Worm (Caenorhabditis elegans) whole organism, early embryonic: ENCODE data around the gene F49F1.15.

Experiments used
- B0310.2 ChIP-seq: sonication (generic microtip); optimal IDR thresholded peaks from 2 replicates; lab custom pipeline; 2016; ENCODE audit warnings: mild to moderate bottlenecking, missing genetic modification characterization, missing compliant biosample characterization
- F13C5.2 ChIP-seq: sonication (generic microtip); optimal IDR thresholded peaks from 2 replicates; lab custom pipeline; 2017; ENCODE audit warnings: mild to moderate bottlenecking, missing genetic modification characterization, inconsistent platforms, missing compliant biosample characterization
- aly-1 ChIP-seq: sonication (generic microtip); optimal IDR thresholded peaks from 2 replicates; lab custom pipeline; 2016; ENCODE audit warnings: missing genetic modification characterization, missing compliant biosample characterization
- ama-1 ChIP-seq: fragments of 150-350 bp; optimal IDR thresholded peaks from 2 replicates; lab custom pipeline; 2014
- ceh-13 ChIP-seq: fragments of 200-800 bp; sonication (Bioruptor generic); optimal IDR thresholded peaks from 2 replicates; lab custom pipeline; 2018; ENCODE audit warnings: mild to moderate bottlenecking, missing genetic modification characterization, missing compliant biosample characterization
- ceh-36 ChIP-seq: sonication (generic microtip); optimal IDR thresholded peaks from 2 replicates; lab custom pipeline; 2016; ENCODE audit warnings: missing genetic modification characterization, inconsistent platforms, missing compliant biosample characterization
- ets-7 ChIP-seq: sonication (generic microtip); optimal IDR thresholded peaks from 2 replicates; lab custom pipeline; 2016; ENCODE audit warnings: missing genotype, missing genetic modification characterization, missing compliant biosample characterization
- flt-1 ChIP-seq: fragments of 200-800 bp; sonication (Bioruptor generic); IDR thresholded peaks from 2 replicates; pipeline ENCODE4 v1.3.6; 2022; ENCODE audit warnings: missing genetic modification characterization, missing compliant biosample characterization
- hmbx-1 ChIP-seq: sonication (generic microtip); optimal IDR thresholded peaks from 2 replicates; lab custom pipeline; 2016; ENCODE audit warnings: mild to moderate bottlenecking, missing genetic modification characterization, missing compliant biosample characterization
- hmg-4 ChIP-seq: fragments of 200-800 bp; sonication (Bioruptor generic); optimal IDR thresholded peaks from 2 replicates; lab custom pipeline; 2018; ENCODE audit warnings: mild to moderate bottlenecking, missing genetic modification characterization, missing compliant biosample characterization
- hnd-1 ChIP-seq: sonication (generic microtip); optimal IDR thresholded peaks from 2 replicates; lab custom pipeline; 2016; ENCODE audit warnings: missing genetic modification characterization, missing compliant biosample characterization
- pes-1 ChIP-seq: fragments of 200-800 bp; sonication (Bioruptor generic); IDR thresholded peaks from 2 replicates; pipeline ENCODE4 v1.3.6; 2022; ENCODE audit warnings: missing genetic modification reagents, missing genetic modification characterization, missing compliant biosample characterization
- scrt-1 ChIP-seq: fragments of 200-800 bp; sonication (Bioruptor generic); IDR thresholded peaks from 2 replicates; pipeline ENCODE4 v1.3.6; 2022; ENCODE audit warnings: missing genetic modification characterization, missing compliant biosample characterization
- sea-1 ChIP-seq: fragments of 200-800 bp; sonication (Bioruptor generic); conservative IDR thresholded peaks from 2 replicates; pipeline ENCODE4 v1.3.6; 2022; ENCODE audit warnings: missing genetic modification characterization, missing compliant biosample characterization
- tbx-11 ChIP-seq: fragments of 200-800 bp; sonication (Bioruptor generic); IDR thresholded peaks from 2 replicates; pipeline ENCODE4 v1.3.6; 2022; ENCODE audit warnings: missing genetic modification characterization, missing compliant biosample characterization
- tbx-37 ChIP-seq: fragments of 200-800 bp; sonication (Bioruptor generic); conservative IDR thresholded peaks from 2 replicates; pipeline ENCODE4 v1.3.6; 2022; ENCODE audit warnings: missing genetic modification reagents, missing genetic modification characterization, missing compliant biosample characterization
- tra-4 ChIP-seq: sonication (generic microtip); optimal IDR thresholded peaks from 2 replicates; lab custom pipeline; 2017; ENCODE audit warnings: missing genetic modification characterization, missing compliant biosample characterization

F49F1.15 gene

ce11 chrIV:4121055-4121454, 6.6 kb upstream of the F49F1.15 start:
- no peak for TF ChIP-seq pes-1
- no peak for TF ChIP-seq hmbx-1
- TF ChIP-seq aly-1 (tag; lab: Kevin White, UChicago) = no peak
- TF ChIP-seq tra-4 (tag; lab: Kevin White, UChicago) = no peak
- TF ChIP-seq hnd-1 (tag; lab: Kevin White, UChicago) = no peak
- no peak for TF ChIP-seq sea-1 (GFP tag; lab: Robert Waterston, UW)
- no peak for TF ChIP-seq ets-7 (tag; lab: Kevin White, UChicago)
- no peak for TF ChIP-seq scrt-1 (GFP tag; lab: Robert Waterston, UW)
- TF ChIP-seq F13C5.2 (tag; lab: Kevin White, UChicago) = no peak
- TF ChIP-seq ceh-13 (GFP tag; lab: Kevin White, UChicago) = no peak
- no peak for TF ChIP-seq ama-1 (lab: Kevin White, UChicago)
- TF ChIP-seq hmg-4 (GFP tag; lab: Kevin White, UChicago) = no peak
- TF ChIP-seq flt-1 = no peak
- TF ChIP-seq ceh-36 (tag; lab: Kevin White, UChicago) = no peak
- no peak for TF ChIP-seq tbx-37 (GFP tag; lab: Robert Waterston, UW)

ce11 chrIV:4120263-4120662, 5.8 kb upstream of the F49F1.15 start, which contains the start of gene F49F1.5:
Gene F49F1.5 (minus strand): TSS chrIV:4120415.
- no peak for TF ChIP-seq F13C5.2 (tag; lab: Kevin White, UChicago)
- no peak for TF ChIP-seq ceh-36 (tag; lab: Kevin White, UChicago)
- no peak for TF ChIP-seq tra-4 (tag; lab: Kevin White, UChicago)
- TF ChIP-seq aly-1 (tag; lab: Kevin White, UChicago) = no peak
- no peak for TF ChIP-seq ets-7 (tag; lab: Kevin White, UChicago)
- no peak for TF ChIP-seq sea-1 (GFP tag; lab: Robert Waterston, UW)
- no peak for TF ChIP-seq ceh-13 (GFP tag; lab: Kevin White, UChicago)
- TF ChIP-seq ama-1 (lab: Kevin White, UChicago) = no peak
- TF ChIP-seq tbx-37 (GFP tag; lab: Robert Waterston, UW) = no peak
- TF ChIP-seq scrt-1 (GFP tag; lab: Robert Waterston, UW) = no peak
- no peak for TF ChIP-seq B0310.2
- TF ChIP-seq flt-1 = no peak
- no peak for TF ChIP-seq hmbx-1
- TF ChIP-seq pes-1 = no peak
- TF ChIP-seq hnd-1 (tag; lab: Kevin White, UChicago) = no peak
- TF ChIP-seq hmg-4 (GFP tag; lab: Kevin White, UChicago) = no peak
- TF ChIP-seq tbx-11 (GFP tag; lab: Robert Waterston, UW) = no peak

- TF ChIP-seq sea-1 (GFP tag; lab: Robert Waterston, UW) = no peak
- TF ChIP-seq tbx-11 (GFP tag; lab: Robert Waterston, UW) = no peak
- TF ChIP-seq tra-4 (tag; lab: Kevin White, UChicago) = no peak
- TF ChIP-seq hmg-4 (GFP tag; lab: Kevin White, UChicago) = no peak
- no peak for TF ChIP-seq flt-1
- TF ChIP-seq scrt-1 (GFP tag; lab: Robert Waterston, UW) = no peak
- no peak for TF ChIP-seq tbx-37 (GFP tag; lab: Robert Waterston, UW)
- TF ChIP-seq ceh-13 (GFP tag; lab: Kevin White, UChicago) = no peak
- TF ChIP-seq ceh-36 (tag; lab: Kevin White, UChicago) = no peak
- TF ChIP-seq F13C5.2 (tag; lab: Kevin White, UChicago) = no peak
- no peak for TF ChIP-seq aly-1 (tag; lab: Kevin White, UChicago)
- no peak for TF ChIP-seq ama-1 (lab: Kevin White, UChicago)
- no peak for TF ChIP-seq ets-7 (tag; lab: Kevin White, UChicago)
- no peak for TF ChIP-seq B0310.2
Measured at ce11 chrIV:4117432-4117831, 3.0 kb upstream of the F49F1.15 start, which contains the start of gene drd-50. Gene drd-50 (plus strand): TSS chrIV:4117732.

ce11 chrIV:4115634-4116033, 1.2 kb upstream of the F49F1.15 start, which contains the start of the genes F49F1.4 and F49F1.2:
Gene F49F1.4 (minus strand): TSS chrIV:4115734.
Gene F49F1.2 (plus strand): TSS chrIV:4115943.
- TF ChIP-seq ceh-13 (GFP tag; lab: Kevin White, UChicago) (no peak), ets-7 (tag; lab: Kevin White, UChicago) (no peak), scrt-1 (GFP tag; lab: Robert Waterston, UW) (no peak)

- TF ChIP-seq hmg-4 (GFP tag; lab: Kevin White, UChicago) = no peak
- no peak for TF ChIP-seq aly-1 (tag; lab: Kevin White, UChicago)
- no peak for TF ChIP-seq sea-1 (GFP tag; lab: Robert Waterston, UW)
- TF ChIP-seq hnd-1 (tag; lab: Kevin White, UChicago) = no peak
- TF ChIP-seq hmbx-1 = no peak
- no peak for TF ChIP-seq B0310.2
- TF ChIP-seq scrt-1 (GFP tag; lab: Robert Waterston, UW) = no peak
- no peak for TF ChIP-seq ama-1 (lab: Kevin White, UChicago)
- no peak for TF ChIP-seq ets-7 (tag; lab: Kevin White, UChicago)
- TF ChIP-seq ceh-13 (GFP tag; lab: Kevin White, UChicago) = no peak
- TF ChIP-seq tbx-11 (GFP tag; lab: Robert Waterston, UW) = no peak
- no peak for TF ChIP-seq tbx-37 (GFP tag; lab: Robert Waterston, UW)
Measured at ce11 chrIV:4112387-4112786, 2.0 kb downstream of the F49F1.15 start, which contains the start of gene F49F1.14. Gene F49F1.14 (minus strand): TSS chrIV:4112487.

- no peak for TF ChIP-seq pes-1
- TF ChIP-seq tbx-11 (GFP tag; lab: Robert Waterston, UW) = no peak
- TF ChIP-seq hmbx-1 = no peak
- no peak for TF ChIP-seq ets-7 (tag; lab: Kevin White, UChicago)
- no peak for TF ChIP-seq ama-1 (lab: Kevin White, UChicago)
- no peak for TF ChIP-seq ceh-36 (tag; lab: Kevin White, UChicago)
- TF ChIP-seq tbx-37 (GFP tag; lab: Robert Waterston, UW) = no peak
- no peak for TF ChIP-seq ceh-13 (GFP tag; lab: Kevin White, UChicago)
- no peak for TF ChIP-seq hnd-1 (tag; lab: Kevin White, UChicago)
- no peak for TF ChIP-seq F13C5.2 (tag; lab: Kevin White, UChicago)
- no peak for TF ChIP-seq flt-1
- TF ChIP-seq B0310.2 = no peak
- no peak for TF ChIP-seq hmg-4 (GFP tag; lab: Kevin White, UChicago)
- no peak for TF ChIP-seq aly-1 (tag; lab: Kevin White, UChicago)
- no peak for TF ChIP-seq tra-4 (tag; lab: Kevin White, UChicago)
- no peak for TF ChIP-seq scrt-1 (GFP tag; lab: Robert Waterston, UW)
- TF ChIP-seq sea-1 (GFP tag; lab: Robert Waterston, UW) = no peak
Measured at ce11 chrIV:4108767-4109166, 5.7 kb downstream of the F49F1.15 start, which contains the start of gene C35B1.7. Gene C35B1.7 (plus strand): TSS chrIV:4109067.
